1 fruit fly cellular context compared by ENCODE assay signal in the genomic region with DNA sequence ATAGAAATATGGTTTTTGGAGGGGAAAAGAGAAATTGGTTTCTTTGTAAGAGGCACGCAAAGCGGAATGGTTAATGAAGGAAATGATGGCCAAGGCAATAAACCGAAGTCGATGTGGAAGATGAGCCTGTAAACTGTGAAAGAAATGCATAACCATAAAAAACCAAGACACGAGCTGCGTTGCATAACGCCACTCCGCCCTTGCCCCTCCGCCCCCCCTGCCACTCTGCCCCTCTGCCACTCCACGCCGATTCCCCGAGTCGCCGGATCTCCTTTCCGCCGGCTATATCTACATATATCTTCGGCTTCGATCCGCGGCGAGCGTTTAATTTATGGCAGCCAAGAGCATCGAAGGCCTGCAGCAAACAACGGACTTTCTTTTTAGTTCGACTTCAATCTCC.
A peak's percentile ranks its signal among the peaks of the same experiment; 100 is the strongest.
TF ChIP-seq lines count a peak whose summit lies in the region.

No protein-coding gene starts in this region.

TF ChIP-seq in whole organism, embryonic, 481 proteins besides CTCF, POLR2A, EP300 and RAD21 (continued from another document):
- TF ChIP-seq CG7963 (GFP tag; IDR thresholded peaks at IDR 0.05; lab: Robert Waterston, UW; ENCODE audit: partially characterized antibody), result no peak
- TF ChIP-seq jigr1 (GFP tag; IDR thresholded peaks at IDR 0.05; lab: Robert Waterston, UW), result no peak
- TF ChIP-seq bigmax (GFP tag; optimal IDR thresholded peaks at IDR 0.05; lab: Kevin White, UChicago), result no peak
- TF ChIP-seq Xrp1 (GFP tag; IDR thresholded peaks at IDR 0.05; lab: Robert Waterston, UW), result no peak
- peak in 1 of 2 experiments; percentile 15 for TF ChIP-seq Pdp1 (GFP tag; optimal IDR thresholded peaks at IDR 0.05; lab: Kevin White, UChicago)
- no peak for TF ChIP-seq dati (GFP tag; IDR thresholded peaks at IDR 0.05; lab: Robert Waterston, UW)
- no peak for TF ChIP-seq CG6654 (GFP tag; optimal IDR thresholded peaks at IDR 0.05; lab: Kevin White, UChicago)
- TF ChIP-seq crc (GFP tag; optimal IDR thresholded peaks at IDR 0.05; lab: Kevin White, UChicago), result no peak
- TF ChIP-seq ind (GFP tag; optimal IDR thresholded peaks at IDR 0.05; lab: Kevin White, UChicago), result no peak
- TF ChIP-seq Fer1 (GFP tag; optimal IDR thresholded peaks at IDR 0.05; lab: Kevin White, UChicago), result no peak
- TF ChIP-seq CG3163 (GFP tag; optimal IDR thresholded peaks at IDR 0.05; lab: Kevin White, UChicago), result no peak
- no peak for TF ChIP-seq CG12104 (GFP tag; optimal IDR thresholded peaks at IDR 0.05; lab: Kevin White, UChicago)
- TF ChIP-seq zf30C (GFP tag; optimal IDR thresholded peaks at IDR 0.05; lab: Kevin White, UChicago), result no peak
- TF ChIP-seq CG17361 (GFP tag; IDR thresholded peaks at IDR 0.05; lab: Robert Waterston, UW), result no peak
- TF ChIP-seq ERR (GFP tag; optimal IDR thresholded peaks at IDR 0.05; lab: Kevin White, UChicago), result no peak
- TF ChIP-seq C15 (GFP tag; IDR thresholded peaks at IDR 0.05; lab: Robert Waterston, UW), result no peak
- TF ChIP-seq CG7271 (tag; optimal IDR thresholded peaks at IDR 0.05; lab: Kevin White, UChicago), result no peak
- TF ChIP-seq CG8388 (GFP tag; optimal IDR thresholded peaks at IDR 0.05; lab: Kevin White, UChicago), result no peak
- peak; percentile 83 for TF ChIP-seq crol (GFP tag; IDR thresholded peaks at IDR 0.05; lab: Robert Waterston, UW)
- TF ChIP-seq gsb-n (tag; optimal IDR thresholded peaks at IDR 0.05; lab: Kevin White, UChicago), result no peak
- TF ChIP-seq ranshi (GFP tag; IDR thresholded peaks at IDR 0.05; lab: Robert Waterston, UW), result no peak
- no peak for TF ChIP-seq CG12942 (GFP tag; optimal IDR thresholded peaks at IDR 0.05; lab: Kevin White, UChicago)
- TF ChIP-seq Opbp (GFP tag; IDR thresholded peaks at IDR 0.05; lab: Robert Waterston, UW; ENCODE audit: partially characterized antibody), result no peak
- TF ChIP-seq CG11723 (GFP tag; optimal IDR thresholded peaks at IDR 0.05; lab: Kevin White, UChicago), result no peak
- no peak for TF ChIP-seq CG2116 (GFP tag; optimal IDR thresholded peaks at IDR 0.05; lab: Kevin White, UChicago)
- no peak for TF ChIP-seq CG17186 (GFP tag; optimal IDR thresholded peaks at IDR 0.05; lab: Kevin White, UChicago)
- no peak for TF ChIP-seq HLH4C (GFP tag; IDR thresholded peaks at IDR 0.05; lab: Robert Waterston, UW; ENCODE audit: partially characterized antibody)
- TF ChIP-seq CG10959 (GFP tag; IDR thresholded peaks at IDR 0.05; lab: Robert Waterston, UW), result no peak
- no peak for TF ChIP-seq Ptx1 (GFP tag; IDR thresholded peaks at IDR 0.05; lab: Robert Waterston, UW)
- TF ChIP-seq vvl (GFP tag; IDR thresholded peaks at IDR 0.05; lab: Robert Waterston, UW), result peak; percentile 51; the same call in 1 of the 2 replicates
- TF ChIP-seq Rx (GFP tag; IDR thresholded peaks at IDR 0.05; lab: Robert Waterston, UW), result no peak
- TF ChIP-seq Dad (GFP tag; optimal IDR thresholded peaks at IDR 0.05; lab: Kevin White, UChicago), result no peak
- TF ChIP-seq CG10462 (GFP tag; optimal IDR thresholded peaks at IDR 0.05; lab: Kevin White, UChicago), result no peak
- no peak for TF ChIP-seq fd64A (GFP tag; optimal IDR thresholded peaks at IDR 0.05; lab: Kevin White, UChicago)
- no peak for TF ChIP-seq CG12769 (tag; optimal IDR thresholded peaks at IDR 0.05; lab: Kevin White, UChicago)
- TF ChIP-seq CG34422 (GFP tag; IDR thresholded peaks at IDR 0.05; lab: Robert Waterston, UW), result no peak
- peak; percentile 38; the same call in 1 of the 2 replicates for TF ChIP-seq Awh (GFP tag; IDR thresholded peaks at IDR 0.05; lab: Robert Waterston, UW)
- no peak for TF ChIP-seq CG10321 (GFP tag; IDR thresholded peaks at IDR 0.05; lab: Robert Waterston, UW)
- TF ChIP-seq trem (tag; optimal IDR thresholded peaks at IDR 0.05; lab: Kevin White, UChicago), result no peak
- no peak for TF ChIP-seq dmrt99B (tag; optimal IDR thresholded peaks at IDR 0.05; lab: Kevin White, UChicago)
- no peak for TF ChIP-seq ewg (GFP tag; optimal IDR thresholded peaks at IDR 0.05; lab: Kevin White, UChicago)
- TF ChIP-seq tx (GFP tag; optimal IDR thresholded peaks at IDR 0.05; lab: Kevin White, UChicago), result no peak
- no peak for TF ChIP-seq aop (GFP tag; IDR thresholded peaks at IDR 0.05; lab: Robert Waterston, UW)
- TF ChIP-seq oc (tag; optimal IDR thresholded peaks at IDR 0.05; lab: Kevin White, UChicago), result peak; percentile 83
